Fruit fly (Drosophila melanogaster): ENCODE data around the gene Hexo1.
A peak's percentile ranks its signal among the peaks of the same experiment; 100 is the strongest.

The Hexo1 gene

DNA sequence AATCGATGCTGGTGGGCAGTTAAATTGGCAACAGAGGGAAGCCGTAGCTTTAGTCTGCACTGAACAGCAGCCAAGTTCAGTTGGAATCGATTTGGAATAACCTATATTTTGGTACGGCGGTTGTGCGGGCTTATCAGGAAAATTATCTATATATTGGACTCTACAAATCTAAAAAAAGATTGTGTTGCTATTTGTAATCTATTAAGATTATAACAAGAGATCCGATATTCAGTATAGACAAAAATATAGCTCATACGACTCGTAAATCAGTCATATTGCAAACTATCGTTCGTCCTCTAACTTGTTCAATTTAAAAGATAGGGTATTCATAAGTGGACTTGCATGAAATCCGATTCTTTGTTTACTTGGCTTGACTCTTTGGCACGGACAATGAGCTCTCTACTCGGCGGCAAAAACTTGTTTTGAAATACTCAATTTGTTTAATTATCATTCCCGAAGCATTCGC, at the start of gene Hexo1:
Gene Hexo1 (plus strand): TSS at position 51 of the 466 bp plus-strand sequence.
- TF ChIP-seq cnc (optimal IDR thresholded peaks at IDR 0.05): no peak
- no peak for TF ChIP-seq tj (GFP tag; optimal IDR thresholded peaks at IDR 0.05)
- no peak for TF ChIP-seq CG7045 (GFP tag; optimal IDR thresholded peaks at IDR 0.05)
- peak; percentile 76 for TF ChIP-seq cic (GFP tag; optimal IDR thresholded peaks at IDR 0.05)
- peak; percentile 54 for TF ChIP-seq CG14711 (tag; optimal IDR thresholded peaks at IDR 0.05)
- TF ChIP-seq CG5204 (GFP tag; optimal IDR thresholded peaks at IDR 0.05): no peak
- TF ChIP-seq Crg-1 (GFP tag; optimal IDR thresholded peaks at IDR 0.05): no peak
- no peak for TF ChIP-seq bab1 (GFP tag; optimal IDR thresholded peaks at IDR 0.05)
- TF ChIP-seq Clk (GFP tag; optimal IDR thresholded peaks at IDR 0.05): no peak
- TF ChIP-seq toe (GFP tag; optimal IDR thresholded peaks at IDR 0.05): no peak
- TF ChIP-seq CG1620 (GFP tag; optimal IDR thresholded peaks at IDR 0.05): no peak
- TF ChIP-seq kay (GFP tag; ENCODE audit: borderline replicate concordance): no peak
- peak; percentile 73 for TF ChIP-seq CG33017 (tag; optimal IDR thresholded peaks at IDR 0.05)
- peak; percentile 41 for TF ChIP-seq CG7101 (tag; optimal IDR thresholded peaks at IDR 0.05)
- peak; percentile 6 for TF ChIP-seq Mnt (GFP tag; optimal IDR thresholded peaks at IDR 0.05)
- no peak for TF ChIP-seq Hr96 (GFP tag; optimal IDR thresholded peaks at IDR 0.05)
- no peak for TF ChIP-seq pad (GFP tag; optimal IDR thresholded peaks at IDR 0.05)
- TF ChIP-seq CG12768 (GFP tag; optimal IDR thresholded peaks at IDR 0.05): peak; percentile 68
- no peak for TF ChIP-seq ovo (GFP tag; optimal IDR thresholded peaks at IDR 0.05)
- peak; percentile 55 for TF ChIP-seq CG11617 (GFP tag; optimal IDR thresholded peaks at IDR 0.05)

DNA sequence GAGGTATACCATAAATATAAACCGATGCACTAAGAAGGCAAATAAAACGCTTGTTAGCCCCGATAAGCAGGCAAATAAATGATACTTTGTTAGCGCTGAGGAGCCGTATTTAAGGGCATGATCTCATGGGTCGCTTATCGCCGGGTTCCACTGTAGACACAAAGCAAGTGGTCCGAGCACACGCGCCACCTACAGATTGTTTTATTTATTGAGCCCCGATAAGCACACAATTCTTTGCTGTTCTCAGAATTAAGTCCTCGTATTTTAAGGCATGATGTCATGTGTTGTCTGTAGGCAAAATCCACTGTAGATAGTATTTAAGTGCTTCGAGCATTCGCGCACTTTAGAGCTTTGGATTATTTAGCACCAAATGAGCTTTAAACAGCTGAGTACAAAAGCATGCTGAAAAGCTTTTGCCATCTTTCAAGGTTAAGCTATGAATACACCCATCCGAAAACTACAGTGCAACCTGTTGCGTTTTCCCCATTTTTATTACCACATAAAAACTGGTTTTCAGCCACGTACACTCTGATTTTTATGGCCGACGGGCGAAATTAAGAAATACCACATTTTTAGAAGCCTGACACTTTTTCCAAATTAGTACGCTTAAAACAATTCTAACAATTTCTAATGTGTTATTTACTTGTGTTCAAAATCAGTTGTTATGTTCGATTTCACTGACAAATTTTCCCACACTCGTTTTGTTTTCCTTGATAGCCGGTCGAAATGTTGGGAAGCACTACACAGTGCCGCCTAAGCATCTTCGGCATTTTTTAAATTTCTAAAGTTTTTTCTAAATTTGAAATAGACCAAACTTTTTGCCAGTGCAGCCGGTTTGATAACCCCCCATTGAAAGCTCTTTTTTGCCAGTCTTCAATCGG, 48.8 kb upstream of the Hexo1 start, which contains the start of gene Sqor:
Gene Sqor (plus strand): TSS at position 732 of the 881 bp plus-strand sequence.
- TF ChIP-seq CG11617 (GFP tag; optimal IDR thresholded peaks at IDR 0.05): peak; percentile 97
- TF ChIP-seq tj (GFP tag; optimal IDR thresholded peaks at IDR 0.05): peak; percentile 77
- TF ChIP-seq CG7101 (tag; optimal IDR thresholded peaks at IDR 0.05): peak; percentile 91
- no peak for TF ChIP-seq kay (GFP tag; ENCODE audit: borderline replicate concordance)
- peak; percentile 92 for TF ChIP-seq Hr96 (GFP tag; optimal IDR thresholded peaks at IDR 0.05)
- TF ChIP-seq pad (GFP tag; optimal IDR thresholded peaks at IDR 0.05): peak; percentile 82
- TF ChIP-seq bab1 (GFP tag; optimal IDR thresholded peaks at IDR 0.05): peak; percentile 90
- TF ChIP-seq Mnt (GFP tag; optimal IDR thresholded peaks at IDR 0.05): peak; percentile 68
- peak; percentile 79 for TF ChIP-seq Crg-1 (GFP tag; optimal IDR thresholded peaks at IDR 0.05)
- peak; percentile 71 for TF ChIP-seq cic (GFP tag; optimal IDR thresholded peaks at IDR 0.05)
- TF ChIP-seq CG12768 (GFP tag; optimal IDR thresholded peaks at IDR 0.05): peak; percentile 94
- TF ChIP-seq cnc (optimal IDR thresholded peaks at IDR 0.05): no peak
- TF ChIP-seq Clk (GFP tag; optimal IDR thresholded peaks at IDR 0.05): peak; percentile 84
- TF ChIP-seq CG1620 (GFP tag; optimal IDR thresholded peaks at IDR 0.05): peak; percentile 78
- TF ChIP-seq CG14711 (tag; optimal IDR thresholded peaks at IDR 0.05): peak; percentile 76
- peak; percentile 91 for TF ChIP-seq toe (GFP tag; optimal IDR thresholded peaks at IDR 0.05)
- peak; percentile 91 for TF ChIP-seq CG5204 (GFP tag; optimal IDR thresholded peaks at IDR 0.05)
- TF ChIP-seq CG33017 (tag; optimal IDR thresholded peaks at IDR 0.05): peak; percentile 89
- peak; percentile 92 for TF ChIP-seq CG7045 (GFP tag; optimal IDR thresholded peaks at IDR 0.05)
- peak; percentile 77 for TF ChIP-seq ovo (GFP tag; optimal IDR thresholded peaks at IDR 0.05)

DNA sequence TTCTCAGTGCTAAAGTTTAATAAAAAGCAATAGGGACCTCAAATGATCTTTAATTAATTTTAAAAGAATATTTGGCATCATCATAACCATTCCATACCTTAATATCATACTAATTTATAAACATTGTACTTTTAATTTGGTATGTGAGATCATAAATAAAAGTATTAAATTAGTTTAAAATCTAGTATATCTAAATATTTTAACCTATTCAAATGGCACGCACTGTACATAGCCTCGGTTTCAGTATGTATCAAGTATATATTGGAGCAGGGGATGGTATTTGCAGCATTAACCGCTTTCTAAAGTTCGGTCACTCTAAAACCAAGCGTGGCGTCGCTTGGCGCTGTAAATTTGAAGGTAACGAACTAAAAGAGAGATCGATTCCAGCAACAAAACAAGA, 46.0 kb upstream of the Hexo1 start, which contains the start of gene pav:
Gene pav (plus strand): TSS at position 307 of the 400 bp plus-strand sequence.
- peak; percentile 36 for TF ChIP-seq CG33017 (tag; optimal IDR thresholded peaks at IDR 0.05)
- TF ChIP-seq CG14711 (tag; optimal IDR thresholded peaks at IDR 0.05): peak; percentile 48
- peak; percentile 27 for TF ChIP-seq CG7101 (tag; optimal IDR thresholded peaks at IDR 0.05)
- TF ChIP-seq kay (GFP tag; ENCODE audit: borderline replicate concordance): no peak
- no peak for TF ChIP-seq CG12768 (GFP tag; optimal IDR thresholded peaks at IDR 0.05)
- no peak for TF ChIP-seq Hr96 (GFP tag; optimal IDR thresholded peaks at IDR 0.05)
- TF ChIP-seq Mnt (GFP tag; optimal IDR thresholded peaks at IDR 0.05): peak; percentile 18
- TF ChIP-seq CG7045 (GFP tag; optimal IDR thresholded peaks at IDR 0.05): no peak
- TF ChIP-seq bab1 (GFP tag; optimal IDR thresholded peaks at IDR 0.05): peak; percentile 58

DNA sequence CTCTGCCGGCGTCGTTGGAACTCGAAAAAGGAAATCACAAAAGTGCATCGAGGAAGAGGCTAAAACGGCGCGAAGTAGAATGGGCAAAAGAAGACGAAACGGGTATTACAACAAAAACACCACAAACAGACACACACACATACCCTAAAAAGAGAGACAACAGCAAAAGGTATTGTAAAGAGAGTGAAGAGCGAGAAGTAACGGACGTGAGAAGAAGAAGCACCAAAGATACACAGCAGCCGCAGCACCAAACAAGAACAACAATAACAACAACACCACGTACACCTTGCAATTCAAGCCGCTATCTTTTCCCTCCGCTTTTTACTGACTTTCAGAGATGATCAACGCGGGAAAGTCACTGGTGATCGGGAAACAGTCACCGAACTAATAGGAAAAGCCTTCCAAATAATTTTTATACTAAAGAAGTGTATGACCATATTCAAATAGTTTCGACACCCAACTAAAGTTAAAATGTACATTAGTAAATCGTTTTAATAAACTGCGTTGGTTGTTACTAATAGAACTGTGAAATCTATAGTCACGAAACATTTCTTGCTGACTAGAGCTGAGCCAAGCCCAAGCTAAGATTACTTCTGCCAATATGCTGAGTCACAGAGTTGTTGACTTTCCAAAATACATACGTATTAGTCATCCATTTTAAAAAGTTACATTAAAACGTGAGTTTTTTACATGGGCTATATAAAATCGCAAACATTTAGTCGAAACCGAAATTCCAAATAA, 36.1 kb upstream of the Hexo1 start:
- TF ChIP-seq cnc (optimal IDR thresholded peaks at IDR 0.05): peak in 1 of 2 experiments; percentile 43
- TF ChIP-seq cic (GFP tag; optimal IDR thresholded peaks at IDR 0.05): no peak
- peak; percentile 92 for TF ChIP-seq ovo (GFP tag; optimal IDR thresholded peaks at IDR 0.05)

DNA sequence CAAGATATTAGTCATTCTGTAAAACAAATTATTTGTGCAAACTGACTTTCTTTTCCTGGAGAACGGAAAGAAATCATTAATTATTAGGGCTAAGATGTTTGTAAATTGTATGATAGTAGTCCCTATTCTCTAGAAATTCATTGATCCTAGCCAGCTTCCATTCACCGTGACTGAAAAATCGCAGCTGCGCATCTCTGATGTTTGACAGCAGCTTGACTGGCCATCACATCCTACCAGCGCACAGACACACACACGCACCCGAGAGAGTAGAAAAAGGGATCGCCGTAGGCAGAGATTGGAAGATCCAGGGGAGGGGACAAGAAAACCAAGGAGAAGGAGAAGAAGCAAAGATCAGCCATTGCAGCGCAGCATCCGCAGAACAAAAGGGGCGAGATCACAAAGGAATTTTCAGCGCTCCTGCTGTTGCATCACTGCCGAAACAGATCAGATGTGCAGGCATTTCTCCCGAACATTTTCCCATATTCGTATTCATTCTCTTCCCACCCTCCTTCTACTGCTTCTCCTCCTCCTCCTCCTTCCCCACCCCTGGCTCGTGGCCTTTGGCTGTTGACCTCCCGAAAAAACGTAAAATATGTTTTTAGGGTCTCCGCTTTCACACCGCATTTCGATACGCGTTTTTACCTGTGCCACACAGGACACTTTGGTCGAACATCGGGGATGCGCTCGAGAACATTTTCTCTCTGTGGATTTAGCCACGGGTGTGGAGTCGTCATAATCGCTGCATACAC, 35.4 kb upstream of the Hexo1 start:
- TF ChIP-seq Crg-1 (GFP tag; optimal IDR thresholded peaks at IDR 0.05) (no peak), kay (GFP tag; ENCODE audit: borderline replicate concordance) (no peak), CG5204 (GFP tag; optimal IDR thresholded peaks at IDR 0.05) (no peak), cnc (optimal IDR thresholded peaks at IDR 0.05) (no peak), tj (GFP tag; optimal IDR thresholded peaks at IDR 0.05) (no peak), CG33017 (tag; optimal IDR thresholded peaks at IDR 0.05) (no peak), CG7101 (tag; optimal IDR thresholded peaks at IDR 0.05) (no peak)
